Fruit fly (Drosophila melanogaster) whole organism, embryonic: ENCODE results near the gene CG31952.
A peak's percentile ranks its signal among the peaks of the same experiment; 100 is the strongest.

Source experiments
- ATbp ChIP-seq: fragments of 200-800 bp; sonication (Bioruptor generic); optimal IDR thresholded peaks from 2 replicates; lab custom pipeline; 2017; ENCODE audit warnings: missing biosample characterization, mild to moderate bottlenecking, missing genetic modification characterization, missing genetic modification reagents
- Asciz ChIP-seq: fragments of 200-800 bp; sonication (Bioruptor generic); optimal IDR thresholded peaks from 2 replicates; lab custom pipeline; 2017; ENCODE audit warnings: missing biosample characterization, mild to moderate bottlenecking, missing genetic modification characterization, missing genetic modification reagents
- CG1024 ChIP-seq: fragments of 200-800 bp; sonication (Bioruptor generic); IDR thresholded peaks from 2 replicates; pipeline ENCODE4 v1.3.6; 2022; ENCODE audit warnings: missing biosample characterization, missing genetic modification characterization
- CG10543 ChIP-seq: fragments of 200-800 bp; sonication (Bioruptor generic); optimal IDR thresholded peaks from 3 replicates; lab custom pipeline; 2017; ENCODE audit warnings: missing biosample characterization, mild to moderate bottlenecking, missing genetic modification characterization, moderate library complexity
- CG11085 ChIP-seq: fragments of 200-800 bp; sonication (Bioruptor generic); IDR thresholded peaks from 2 replicates; pipeline ENCODE4 v1.3.6; 2022; ENCODE audit warnings: missing biosample characterization, missing genetic modification characterization
- CG11695 ChIP-seq: fragments of 200-800 bp; sonication (Bioruptor generic); IDR thresholded peaks from 3 replicates; pipeline ENCODE4 v1.3.6; 2022; ENCODE audit warnings: missing biosample characterization, missing genetic modification characterization
- CG12299 ChIP-seq: fragments of 200-800 bp; sonication (Bioruptor generic); optimal IDR thresholded peaks from 2 replicates; lab custom pipeline; 2018; ENCODE audit warnings: missing biosample characterization, mild to moderate bottlenecking, missing genetic modification characterization
- CG13123 ChIP-seq: fragments of 200-800 bp; sonication (Bioruptor generic); optimal IDR thresholded peaks from 2 replicates; lab custom pipeline; 2016; ENCODE audit warnings: missing biosample characterization, missing genetic modification characterization
- CG14667 ChIP-seq: fragments of 200-800 bp; sonication (Bioruptor generic); IDR thresholded peaks from 2 replicates; pipeline ENCODE4 v1.3.6; 2022; ENCODE audit warnings: missing biosample characterization, missing genetic modification characterization
- CG15011 ChIP-seq: fragments of 200-800 bp; sonication (Bioruptor generic); optimal IDR thresholded peaks from 3 replicates; lab custom pipeline; 2018; ENCODE audit warnings: missing biosample characterization, mild to moderate bottlenecking, missing genetic modification characterization
- CG15696 ChIP-seq: fragments of 200-800 bp; sonication (Bioruptor generic); optimal IDR thresholded peaks from 2 replicates; lab custom pipeline; 2019; ENCODE audit warnings: missing biosample characterization, mild to moderate bottlenecking, missing genetic modification characterization, moderate library complexity
- CG2712 ChIP-seq: fragments of 200-800 bp; optimal IDR thresholded peaks from 3 replicates; lab custom pipeline; 2019; ENCODE audit warnings: missing biosample characterization, mild to moderate bottlenecking, missing genetic modification characterization, moderate library complexity
- CG4328 ChIP-seq: fragments of 200-800 bp; sonication (Bioruptor generic); optimal IDR thresholded peaks from 3 replicates; lab custom pipeline; 2017; ENCODE audit warnings: missing biosample characterization, missing genetic modification reagents, missing genetic modification characterization
- CG4424 ChIP-seq: fragments of 200-800 bp; sonication (Bioruptor generic); optimal IDR thresholded peaks from 3 replicates; lab custom pipeline; 2016; ENCODE audit warnings: missing biosample characterization, missing genetic modification characterization
- CG4617 ChIP-seq: fragments of 200-800 bp; sonication (Bioruptor generic); optimal IDR thresholded peaks from 3 replicates; lab custom pipeline; 2016; ENCODE audit warnings: missing biosample characterization, missing genetic modification characterization, borderline replicate concordance
- CG5180 ChIP-seq: fragments of 200-800 bp; sonication (Bioruptor generic); optimal IDR thresholded peaks from 3 replicates; lab custom pipeline; 2017; ENCODE audit warnings: missing biosample characterization, missing genetic modification characterization, mild to moderate bottlenecking, moderate library complexity, missing genetic modification reagents
- CG5245 ChIP-seq: fragments of 200-800 bp; sonication (Bioruptor generic); optimal IDR thresholded peaks from 3 replicates; lab custom pipeline; 2016; ENCODE audit warnings: missing biosample characterization, missing genetic modification characterization
- CG6791 ChIP-seq: fragments of 200-800 bp; sonication (Bioruptor generic); IDR thresholded peaks from 3 replicates; pipeline ENCODE4 v1.3.6; 2022; ENCODE audit warnings: missing biosample characterization, missing genetic modification characterization; ENCODE audit not compliant: partially characterized antibody
- CG9797 ChIP-seq: fragments of 200-800 bp; sonication (Bioruptor generic); optimal IDR thresholded peaks from 3 replicates; lab custom pipeline; 2018; ENCODE audit warnings: missing biosample characterization, mild to moderate bottlenecking, missing genetic modification characterization
- CHES-1-like ChIP-seq: fragments of 200-800 bp; sonication (Bioruptor generic); optimal IDR thresholded peaks from 2 replicates; lab custom pipeline; 2016; ENCODE audit warnings: missing biosample characterization, missing genetic modification characterization
- Dad ChIP-seq: fragments of 200-800 bp; sonication (Bioruptor generic); optimal IDR thresholded peaks from 3 replicates; lab custom pipeline; 2016; ENCODE audit warnings: missing biosample characterization, missing genetic modification characterization
- Fer3 ChIP-seq: fragments of 200-800 bp; sonication (Bioruptor generic); optimal IDR thresholded peaks from 2 replicates; lab custom pipeline; 2018; ENCODE audit warnings: missing biosample characterization, mild to moderate bottlenecking, missing genetic modification characterization, moderate library complexity
- GATAe ChIP-seq: fragments of 200-800 bp; sonication (Bioruptor generic); conservative IDR thresholded peaks from 2 replicates; pipeline ENCODE4 v1.3.6; 2022; ENCODE audit warnings: missing biosample characterization, missing genetic modification characterization
- HHEX ChIP-seq: fragments of 200-800 bp; sonication (Bioruptor generic); optimal IDR thresholded peaks from 3 replicates; lab custom pipeline; 2017; ENCODE audit warnings: missing biosample characterization, mild to moderate bottlenecking, missing genetic modification characterization, missing genetic modification reagents
- Lpt ChIP-seq: fragments of >200 bp; optimal IDR thresholded peaks from 2 replicates; lab custom pipeline; 2018; ENCODE audit warnings: missing biosample characterization, missing genetic modification characterization
- MBD-R2 ChIP-seq: fragments of 200-800 bp; sonication (Bioruptor generic); IDR thresholded peaks from 2 replicates; pipeline ENCODE4 v1.3.6; 2022; ENCODE audit warnings: missing biosample characterization, missing genetic modification characterization
- Nf-YC ChIP-seq: fragments of 200-800 bp; optimal IDR thresholded peaks from 3 replicates; lab custom pipeline; 2019; ENCODE audit warnings: missing biosample characterization, mild to moderate bottlenecking, missing genetic modification characterization, moderate library complexity
- Scr ChIP-seq: fragments of 200-800 bp; sonication (Bioruptor generic); IDR thresholded peaks from 2 replicates; pipeline ENCODE4 v1.3.6; 2022; ENCODE audit warnings: missing biosample characterization, missing genetic modification characterization; ENCODE audit not compliant: partially characterized antibody
- Six4 ChIP-seq: fragments of 200-800 bp; sonication (Bioruptor generic); optimal IDR thresholded peaks from 2 replicates; lab custom pipeline; 2016; ENCODE audit warnings: missing biosample characterization, missing genetic modification characterization
- Trl ChIP-seq, 3 experiments: fragments of >200 bp in 2 of 3; fragments of 200-800 bp in 1 of 3; sonication (Bioruptor generic) in 1 of 3; optimal IDR thresholded peaks; 2 replicates in 1 of 3; 3 replicates in 2 of 3; lab custom pipeline; 2016 to 2017; ENCODE audit warnings: missing biosample characterization in 1 of 3, missing genetic modification characterization in 1 of 3
- Usf ChIP-seq: fragments of 200-800 bp; sonication (Bioruptor generic); optimal IDR thresholded peaks from 2 replicates; lab custom pipeline; 2017; ENCODE audit warnings: missing genotype, missing biosample characterization, missing genetic modification characterization
- Xrp1 ChIP-seq: fragments of 200-800 bp; sonication (Bioruptor generic); IDR thresholded peaks from 2 replicates; pipeline ENCODE4 v1.3.6; 2022; ENCODE audit warnings: missing biosample characterization, missing genetic modification characterization
- YL-1 ChIP-seq: fragments of 200-800 bp; sonication (Bioruptor generic); optimal IDR thresholded peaks from 3 replicates; lab custom pipeline; 2017; ENCODE audit warnings: missing biosample characterization, mild to moderate bottlenecking, missing genetic modification characterization
- cas ChIP-seq: fragments of 200-800 bp; sonication (Bioruptor generic); IDR thresholded peaks from 2 replicates; pipeline ENCODE4 v1.3.6; 2022; ENCODE audit warnings: missing biosample characterization, missing genetic modification characterization
- caup ChIP-seq: fragments of 200-800 bp; sonication (Bioruptor generic); optimal IDR thresholded peaks from 3 replicates; lab custom pipeline; 2017; ENCODE audit warnings: missing biosample characterization, mild to moderate bottlenecking, missing genetic modification characterization, moderate library complexity; ENCODE audit not compliant: severe bottlenecking
- gfzf ChIP-seq: fragments of 200-800 bp; sonication (Bioruptor generic); optimal IDR thresholded peaks from 2 replicates; lab custom pipeline; 2016; ENCODE audit warnings: missing biosample characterization, mild to moderate bottlenecking, missing genetic modification characterization, moderate library complexity
- ind ChIP-seq: fragments of 200-800 bp; sonication (Bioruptor generic); optimal IDR thresholded peaks from 3 replicates; lab custom pipeline; 2016; ENCODE audit warnings: missing biosample characterization, missing genetic modification characterization
- inv ChIP-seq: fragments of 200-800 bp; sonication (Bioruptor generic); IDR thresholded peaks from 2 replicates; pipeline ENCODE4 v1.3.6; 2022; ENCODE audit warnings: missing biosample characterization, missing genetic modification characterization; ENCODE audit not compliant: partially characterized antibody
- lov ChIP-seq, 2 experiments: fragments of 200-800 bp in 1 of 2; fragments of >200 bp in 1 of 2; sonication (Bioruptor generic) in 1 of 2; IDR thresholded peaks in 1 of 2; optimal IDR thresholded peaks in 1 of 2; 2 replicates in 1 of 2; 3 replicates in 1 of 2; pipeline versions ENCODE4 v1.3.6 to Lab custom; 2017 to 2022; ENCODE audit warnings: missing biosample characterization in 1 of 2, missing genetic modification characterization in 1 of 2
- peb ChIP-seq: fragments of 200-800 bp; sonication (Bioruptor generic); IDR thresholded peaks from 2 replicates; pipeline ENCODE4 v1.3.6; 2022; ENCODE audit warnings: missing biosample characterization, missing genetic modification characterization
- pita ChIP-seq: fragments of 200-800 bp; sonication (Bioruptor generic); optimal IDR thresholded peaks from 2 replicates; lab custom pipeline; 2017; ENCODE audit warnings: missing biosample characterization, mild to moderate bottlenecking, missing genetic modification characterization
- pzg ChIP-seq: fragments of 200-800 bp; sonication (Bioruptor generic); optimal IDR thresholded peaks from 3 replicates; lab custom pipeline; 2018; ENCODE audit warnings: missing biosample characterization, mild to moderate bottlenecking, missing genetic modification characterization, moderate library complexity
- run ChIP-seq: fragments of 200-800 bp; sonication (Bioruptor generic); optimal IDR thresholded peaks from 3 replicates; lab custom pipeline; 2018; ENCODE audit warnings: missing biosample characterization, mild to moderate bottlenecking, missing genetic modification characterization
- salm ChIP-seq: fragments of 200-800 bp; sonication (Bioruptor generic); optimal IDR thresholded peaks from 2 replicates; lab custom pipeline; 2018; ENCODE audit warnings: missing biosample characterization, mild to moderate bottlenecking, missing genetic modification characterization
- sens ChIP-seq: fragments of 200-800 bp; sonication (Bioruptor generic); peaks from one replicate; lab custom pipeline; 2016; ENCODE audit warnings: missing biosample characterization, missing genetic modification characterization
- sob ChIP-seq: fragments of 200-800 bp; sonication (Bioruptor generic); IDR thresholded peaks from 2 replicates; pipeline ENCODE4 v1.3.6; 2022; ENCODE audit warnings: missing biosample characterization, missing genetic modification characterization
- trem ChIP-seq: fragments of 200-800 bp; optimal IDR thresholded peaks from 3 replicates; lab custom pipeline; 2019; ENCODE audit warnings: missing biosample characterization, mild to moderate bottlenecking, missing genetic modification characterization, moderate library complexity
- usp ChIP-seq: fragments of >200 bp; optimal IDR thresholded peaks from 2 replicates; lab custom pipeline; 2017; ENCODE audit warnings: missing biosample characterization, missing genetic modification characterization
- vfl ChIP-seq: fragments of 200-800 bp; sonication (Bioruptor generic); optimal IDR thresholded peaks from 2 replicates; lab custom pipeline; 2016; ENCODE audit warnings: missing biosample characterization, missing genetic modification characterization
- z ChIP-seq: fragments of 200-800 bp; sonication (Bioruptor generic); IDR thresholded peaks from 3 replicates; pipeline ENCODE4 v1.3.6; 2022; ENCODE audit warnings: missing biosample characterization, missing genetic modification characterization

CG31952 gene

dm6 chr2L:3452286-3452685 lies 35.8 kb downstream of the CG31952 start, which contains the start of gene CG12795:
Gene CG12795 (plus strand): TSS chr2L:3452466.
- TF ChIP-seq Six4 (GFP tag; lab: Kevin White, UChicago) (no peak), Lpt (GFP tag; lab: Kevin White, UChicago) (no peak), CG9797 (GFP tag; lab: Kevin White, UChicago) (peak; percentile 64), Trl (optimal IDR thresholded peaks at IDR 0.05; lab: Kevin White, UChicago) (no peak), Trl (GFP tag; optimal IDR thresholded peaks at IDR 0.05; lab: Kevin White, UChicago) (no peak), caup (GFP tag; lab: Kevin White, UChicago) (no peak), cas (no peak), Fer3 (tag; lab: Kevin White, UChicago) (no peak), Scr (0 out of 2 replicates have a peak, but pooled peaks have one; percentile 9), Dad (GFP tag; lab: Kevin White, UChicago) (no peak), CG5180 (GFP tag; lab: Kevin White, UChicago) (no peak), gfzf (GFP tag; lab: Kevin White, UChicago) (peak; percentile 72), inv (no peak), CG4617 (GFP tag; lab: Kevin White, UChicago) (peak; percentile 74), sob (no peak), peb (GFP tag; lab: Robert Waterston, UW) (no peak), Nf-YC (tag; lab: Kevin White, UChicago) (no peak), z (no peak), CHES-1-like (GFP tag; lab: Kevin White, UChicago) (no peak), CG4328 (GFP tag; lab: Kevin White, UChicago) (no peak), usp (GFP tag; lab: Kevin White, UChicago) (no peak), salm (tag; lab: Kevin White, UChicago) (no peak), vfl (GFP tag; lab: Kevin White, UChicago) (no peak), CG11085 (no peak), CG12299 (tag; lab: Kevin White, UChicago) (no peak), CG5245 (no peak), CG15011 (GFP tag; lab: Kevin White, UChicago) (no peak), CG6791 (GFP tag; lab: Robert Waterston, UW) (no peak), GATAe (no peak), CG10543 (GFP tag; lab: Kevin White, UChicago) (no peak), trem (tag; lab: Kevin White, UChicago) (peak; percentile 29), CG15696 (tag; lab: Kevin White, UChicago) (no peak), YL-1 (GFP tag; lab: Kevin White, UChicago) (peak; percentile 58), pzg (GFP tag; lab: Kevin White, UChicago) (peak; percentile 54), pita (GFP tag; lab: Kevin White, UChicago) (no peak), Xrp1 (GFP tag; lab: Robert Waterston, UW) (no peak), Asciz (GFP tag; lab: Kevin White, UChicago) (no peak), HHEX (no peak), MBD-R2 (peak; percentile 47; the same call in 1 of the 2 replicates), CG1024 (GFP tag; lab: Robert Waterston, UW) (no peak), CG11695 (GFP tag; lab: Robert Waterston, UW) (no peak), sens (GFP tag; lab: Kevin White, UChicago) (no peak), ATbp (no peak), CG13123 (GFP tag; lab: Kevin White, UChicago) (no peak), lov (optimal IDR thresholded peaks at IDR 0.05; lab: Kevin White, UChicago) (no peak), lov (GFP tag; IDR thresholded peaks at IDR 0.05; lab: Robert Waterston, UW) (no peak), CG4424 (no peak), CG2712 (tag; lab: Kevin White, UChicago) (peak; percentile 25), run (no peak), Usf (GFP tag; lab: Kevin White, UChicago) (no peak), CG14667 (GFP tag; lab: Robert Waterston, UW) (no peak), ind (no peak)
